Worm (Caenorhabditis elegans) whole organism, L4 larva: ENCODE data around the gene T04C12.8.

Source experiments
- F10B5.3 ChIP-seq: sonication (generic microtip); optimal IDR thresholded peaks from 2 replicates; lab custom pipeline; 2016; ENCODE audit warnings: mild to moderate bottlenecking, missing genetic modification characterization, missing compliant biosample characterization
- F37D6.2 ChIP-seq: sonication (generic microtip); optimal IDR thresholded peaks from 2 replicates; lab custom pipeline; 2016; ENCODE audit warnings: mild to moderate bottlenecking, missing genetic modification characterization, missing compliant biosample characterization
- F44E2.7 ChIP-seq: fragments of 200-800 bp; sonication (Bioruptor generic); IDR thresholded peaks from 2 replicates; pipeline ENCODE4 v2.1.2; 2022; ENCODE audit warnings: missing genetic modification characterization, missing compliant biosample characterization
- F49E8.2 ChIP-seq: sonication (generic microtip); optimal IDR thresholded peaks from 2 replicates; lab custom pipeline; 2016; ENCODE audit warnings: missing compliant biosample characterization, mild to moderate bottlenecking, missing genetic modification characterization, borderline replicate concordance
- R02D3.7 ChIP-seq: fragments of 150-350 bp; sonication (generic microtip); optimal IDR thresholded peaks from 3 replicates; lab custom pipeline; 2014; ENCODE audit warnings: missing biosample characterization, missing genetic modification characterization
- T20F7.1 ChIP-seq: fragments of 200-800 bp; sonication (Bioruptor generic); optimal IDR thresholded peaks from 2 replicates; lab custom pipeline; 2018; ENCODE audit warnings: mild to moderate bottlenecking, missing genetic modification characterization, missing compliant biosample characterization
- T26A8.4 ChIP-seq: fragments of 200-800 bp; sonication (Bioruptor generic); IDR thresholded peaks from 2 replicates; pipeline ENCODE4 v1.3.6; 2022; ENCODE audit warnings: missing genetic modification characterization, missing compliant biosample characterization
- ZK546.5 ChIP-seq, 2 experiments: sonication (generic microtip); optimal IDR thresholded peaks; 2 replicates each; lab custom pipeline; 2017; ENCODE audit warnings: missing biosample characterization in 2 of 2, missing genetic modification characterization in 2 of 2
- aha-1 ChIP-seq: fragments of 150-350 bp; peaks from one replicate; lab custom pipeline; 2014; ENCODE audit warnings: missing biosample characterization, missing genetic modification characterization
- aly-2 ChIP-seq: sonication (generic microtip); optimal IDR thresholded peaks from 2 replicates; lab custom pipeline; 2018; ENCODE audit warnings: missing biosample characterization, missing genetic modification characterization
- ceh-20 ChIP-seq: fragments of 200-800 bp; sonication (Bioruptor generic); IDR thresholded peaks from 2 replicates; pipeline ENCODE4 v1.3.6; 2022; ENCODE audit warnings: missing genetic modification reagents, missing genetic modification characterization, missing compliant biosample characterization
- ceh-62 ChIP-seq: sonication (generic microtip); optimal IDR thresholded peaks from 2 replicates; lab custom pipeline; 2017; ENCODE audit warnings: missing biosample characterization, missing genetic modification characterization
- ceh-82 ChIP-seq: sonication (generic microtip); optimal IDR thresholded peaks from 2 replicates; lab custom pipeline; 2017; ENCODE audit warnings: missing biosample characterization, missing genetic modification characterization
- ces-1 ChIP-seq: fragments of 150-350 bp; sonication (generic microtip); optimal IDR thresholded peaks from 4 replicates; lab custom pipeline; 2014; ENCODE audit warnings: missing biosample characterization, missing genetic modification reagents, missing genetic modification characterization
- daf-16 ChIP-seq, 3 experiments: sonication (generic microtip); optimal IDR thresholded peaks; 2 replicates each; lab custom pipeline; 2016 to 2017; ENCODE audit warnings: missing genetic modification characterization in 3 of 3, missing genetic modification reagents in 3 of 3, mild to moderate bottlenecking in 2 of 3, missing compliant biosample characterization in 2 of 3, missing biosample characterization in 1 of 3, moderate library complexity in 1 of 3
- daf-8 ChIP-seq: fragments of 200-800 bp; sonication (Bioruptor generic); IDR thresholded peaks from 2 replicates; pipeline ENCODE4 v1.3.6; 2022; ENCODE audit warnings: missing genetic modification characterization, missing compliant biosample characterization
- dmd-6 ChIP-seq: fragments of 200-800 bp; sonication (Bioruptor generic); IDR thresholded peaks from 2 replicates; pipeline ENCODE4 v1.3.6; 2022; ENCODE audit warnings: missing genetic modification reagents, missing genetic modification characterization, missing compliant biosample characterization
- dmd-9 ChIP-seq: fragments of 200-800 bp; sonication (Bioruptor generic); IDR thresholded peaks from 2 replicates; pipeline ENCODE4 v1.3.6; 2022; ENCODE audit warnings: missing genetic modification reagents, missing genetic modification characterization, missing compliant biosample characterization
- dpl-1 ChIP-seq: fragments of 150-350 bp; optimal IDR thresholded peaks from 2 replicates; lab custom pipeline; 2014; ENCODE audit warnings: missing biosample characterization, missing genetic modification reagents, missing genetic modification characterization
- dve-1 ChIP-seq: sonication (generic microtip); optimal IDR thresholded peaks from 2 replicates; lab custom pipeline; 2017; ENCODE audit warnings: antibody characterized with exemption, mild to moderate bottlenecking, missing genetic modification characterization, missing compliant biosample characterization; ENCODE audit not compliant: insufficient read depth
- egl-43 ChIP-seq: fragments of 200-800 bp; sonication (Bioruptor generic); IDR thresholded peaks from 2 replicates; pipeline ENCODE4 v1.3.6; 2022; ENCODE audit warnings: missing genetic modification reagents, missing genetic modification characterization, missing compliant biosample characterization
- fkh-10 ChIP-seq: fragments of 150-350 bp; optimal IDR thresholded peaks from 2 replicates; lab custom pipeline; 2014; ENCODE audit warnings: missing biosample characterization, missing genetic modification reagents, missing genetic modification characterization
- fos-1 ChIP-seq: fragments of 150-350 bp; optimal IDR thresholded peaks from 2 replicates; lab custom pipeline; 2014; ENCODE audit warnings: missing biosample characterization, missing genetic modification characterization
- gei-8 ChIP-seq: fragments of 200-800 bp; sonication (Bioruptor generic); optimal IDR thresholded peaks from 2 replicates; lab custom pipeline; 2018; ENCODE audit warnings: mild to moderate bottlenecking, missing genetic modification characterization, missing compliant biosample characterization
- hif-1 ChIP-seq, 2 experiments: sonication (generic microtip); optimal IDR thresholded peaks; 2 replicates each; lab custom pipeline; 2016 to 2017; ENCODE audit warnings: missing compliant biosample characterization in 2 of 2, missing genetic modification characterization in 2 of 2, missing genetic modification reagents in 2 of 2, missing genotype in 2 of 2, mild to moderate bottlenecking in 1 of 2
- jun-1 ChIP-seq: fragments of 150-350 bp; optimal IDR thresholded peaks from 2 replicates; lab custom pipeline; 2014; ENCODE audit warnings: missing biosample characterization, missing genetic modification reagents, missing genetic modification characterization
- lim-7 ChIP-seq: fragments of 200-800 bp; sonication (Bioruptor generic); IDR thresholded peaks from 2 replicates; pipeline ENCODE4 v1.3.6; 2022; ENCODE audit warnings: missing genetic modification characterization, missing compliant biosample characterization
- lin-13 ChIP-seq: fragments of 150-350 bp; optimal IDR thresholded peaks from 2 replicates; lab custom pipeline; 2014; ENCODE audit warnings: missing biosample characterization, missing genetic modification reagents, missing genetic modification characterization
- lin-38 ChIP-seq: fragments of 200-800 bp; sonication (Bioruptor generic); IDR thresholded peaks from 2 replicates; pipeline ENCODE4 v1.3.6; 2022; ENCODE audit warnings: missing genetic modification reagents, missing genetic modification characterization, missing compliant biosample characterization
- lir-3 ChIP-seq: sonication (generic microtip); optimal IDR thresholded peaks from 2 replicates; lab custom pipeline; 2016; ENCODE audit warnings: mild to moderate bottlenecking, missing genetic modification characterization, missing compliant biosample characterization
- lsy-2 ChIP-seq, 2 experiments: fragments of 150-350 bp in 1 of 2; sonication (generic microtip) in 1 of 2; optimal IDR thresholded peaks; 2 replicates each; lab custom pipeline; 2014 to 2017; ENCODE audit warnings: missing biosample characterization in 2 of 2, missing genetic modification characterization in 2 of 2
- mep-1 ChIP-seq: fragments of 150-350 bp; sonication (generic microtip); optimal IDR thresholded peaks from 3 replicates; lab custom pipeline; 2014; ENCODE audit warnings: missing biosample characterization, missing genetic modification characterization
- nhr-25 ChIP-seq: sonication (generic microtip); optimal IDR thresholded peaks from 2 replicates; lab custom pipeline; 2017; ENCODE audit warnings: missing genetic modification characterization, mild to moderate bottlenecking, missing compliant biosample characterization, antibody characterized with exemption, moderate library complexity, borderline replicate concordance; ENCODE audit not compliant: insufficient read depth
- nhr-41 ChIP-seq: fragments of 200-800 bp; sonication (Bioruptor generic); IDR thresholded peaks from 2 replicates; pipeline ENCODE4 v1.3.6; 2022; ENCODE audit warnings: missing genetic modification reagents, missing genetic modification characterization, missing compliant biosample characterization
- nhr-42 ChIP-seq: fragments of 200-800 bp; sonication (Bioruptor generic); IDR thresholded peaks from 2 replicates; pipeline ENCODE4 v1.3.6; 2022; ENCODE audit warnings: missing genetic modification characterization, missing compliant biosample characterization
- nhr-48 ChIP-seq: sonication (generic microtip); optimal IDR thresholded peaks from 2 replicates; lab custom pipeline; 2016; ENCODE audit warnings: mild to moderate bottlenecking, missing genetic modification characterization, missing compliant biosample characterization
- nhr-6 ChIP-seq: fragments of 150-350 bp; optimal IDR thresholded peaks from 2 replicates; lab custom pipeline; 2014; ENCODE audit warnings: missing biosample characterization, missing genetic modification characterization
- nhr-76 ChIP-seq: fragments of 150-350 bp; optimal IDR thresholded peaks from 2 replicates; lab custom pipeline; 2014; ENCODE audit warnings: missing biosample characterization, missing genetic modification characterization
- php-3 ChIP-seq: fragments of 200-800 bp; sonication (Bioruptor generic); IDR thresholded peaks from 2 replicates; pipeline ENCODE4 v1.3.6; 2022; ENCODE audit warnings: missing genetic modification reagents, missing genetic modification characterization, missing compliant biosample characterization
- rbr-2 ChIP-seq: sonication (generic microtip); optimal IDR thresholded peaks from 2 replicates; lab custom pipeline; 2016; ENCODE audit warnings: missing genotype, missing genetic modification characterization, missing compliant biosample characterization
- skn-1 ChIP-seq: fragments of 150-350 bp; optimal IDR thresholded peaks from 2 replicates; lab custom pipeline; 2014; ENCODE audit warnings: missing biosample characterization, missing genetic modification characterization
- spr-3 ChIP-seq: fragments of 200-800 bp; sonication (Bioruptor generic); optimal IDR thresholded peaks from 2 replicates; lab custom pipeline; 2018; ENCODE audit warnings: mild to moderate bottlenecking, missing genetic modification characterization, missing compliant biosample characterization
- tag-97 ChIP-seq: fragments of 200-800 bp; sonication (Bioruptor generic); IDR thresholded peaks from 2 replicates; pipeline ENCODE4 v1.3.6; 2022; ENCODE audit warnings: missing genetic modification characterization, missing compliant biosample characterization
- tra-1 ChIP-seq: fragments of 200-800 bp; sonication (Bioruptor generic); IDR thresholded peaks from 2 replicates; pipeline ENCODE4 v1.3.6; 2022; ENCODE audit warnings: missing genetic modification reagents, missing genetic modification characterization, missing compliant biosample characterization
- unc-62 ChIP-seq, 3 experiments: fragments of 150-350 bp in 1 of 3; sonication (generic microtip); optimal IDR thresholded peaks in 2 of 3; peaks in 1 of 3; 1 replicate in 1 of 3; 2 replicates in 2 of 3; lab custom pipeline; 2014 to 2017; ENCODE audit warnings: missing biosample characterization in 3 of 3, missing genetic modification characterization in 3 of 3, missing genetic modification reagents in 3 of 3, missing genotype in 1 of 3
- vab-7 ChIP-seq: fragments of 200-800 bp; sonication (Bioruptor generic); IDR thresholded peaks from 2 replicates; pipeline ENCODE4 v1.3.6; 2022; ENCODE audit warnings: missing genetic modification reagents, missing genetic modification characterization, missing compliant biosample characterization
- zfp-2 ChIP-seq: sonication (generic microtip); optimal IDR thresholded peaks from 2 replicates; lab custom pipeline; 2016; ENCODE audit warnings: mild to moderate bottlenecking, missing genetic modification characterization, missing compliant biosample characterization
- zfp-3 ChIP-seq: fragments of 200-800 bp; sonication (Bioruptor generic); conservative IDR thresholded peaks from 2 replicates; pipeline ENCODE4 v1.3.6; 2022; ENCODE audit warnings: missing genetic modification reagents, missing genetic modification characterization, missing compliant biosample characterization
- zip-11 ChIP-seq: fragments of 200-800 bp; sonication (Bioruptor generic); IDR thresholded peaks from 2 replicates; pipeline ENCODE4 v1.3.6; 2022; ENCODE audit warnings: missing genetic modification characterization, missing compliant biosample characterization
- ztf-11 ChIP-seq: fragments of 150-350 bp; optimal IDR thresholded peaks from 2 replicates; lab custom pipeline; 2014; ENCODE audit warnings: missing biosample characterization, missing genetic modification characterization
- ztf-7 ChIP-seq: fragments of 150-350 bp; optimal IDR thresholded peaks from 2 replicates; lab custom pipeline; 2014; ENCODE audit warnings: missing biosample characterization, missing genetic modification characterization

Gene T04C12.8

DNA sequence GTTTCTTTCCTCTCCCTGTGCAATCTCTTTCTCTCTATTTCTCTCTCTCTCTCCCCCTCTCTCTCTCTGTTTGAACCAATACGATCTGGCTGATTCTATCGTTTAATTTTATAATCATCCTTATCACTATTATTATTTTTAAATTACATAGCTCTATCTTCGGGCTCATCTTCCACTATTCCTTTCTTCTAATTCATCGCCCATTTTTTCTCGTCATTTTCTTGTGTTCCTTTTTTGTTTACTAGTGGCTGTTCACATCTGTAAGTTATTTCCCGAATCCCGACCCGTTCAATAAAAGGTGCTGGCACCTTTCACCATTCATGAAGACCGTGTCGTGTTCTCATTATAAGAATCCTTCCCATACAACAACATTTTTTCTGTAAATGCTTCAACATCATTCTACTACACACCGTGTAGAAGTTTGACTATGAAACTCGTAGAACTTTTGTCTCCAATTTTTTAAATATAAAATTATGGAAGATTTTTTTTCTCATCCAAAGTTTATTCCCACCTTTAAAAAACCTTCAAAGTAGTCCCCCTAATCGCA, 49.1 kb upstream of the T04C12.8 start:
- TF ChIP-seq php-3 (no peak), nhr-76 (tag; lab: Kevin White, UChicago) (no peak), ceh-20 (GFP tag; lab: Robert Waterston, UW) (no peak), vab-7 (GFP tag; lab: Robert Waterston, UW) (no peak), ces-1 (no peak), zfp-2 (no peak), dve-1 (peak; percentile 5), fos-1 (tag; lab: Kevin White, UChicago) (no peak), lin-13 (GFP tag; lab: Kevin White, UChicago) (no peak), ztf-11 (tag; lab: Kevin White, UChicago) (no peak), R02D3.7 (tag; lab: Kevin White, UChicago) (no peak), T20F7.1 (GFP tag; lab: Kevin White, UChicago) (peak; percentile 32), aly-2 (tag; lab: Kevin White, UChicago) (no peak), skn-1 (tag; lab: Kevin White, UChicago) (no peak), tra-1 (GFP tag; lab: Robert Waterston, UW) (0 out of 2 replicates have a peak, but pooled peaks have one; percentile 10), zfp-3 (GFP tag; lab: Robert Waterston, UW) (peak; percentile 78; the same call in 1 of the 2 replicates), dpl-1 (GFP tag; lab: Kevin White, UChicago) (no peak), hif-1 (tag; optimal IDR thresholded peaks at IDR 0.05; lab: Kevin White, UChicago) (no peak), ZK546.5 (tag; optimal IDR thresholded peaks at IDR 0.05; lab: Kevin White, UChicago) (no peak), F37D6.2 (no peak), rbr-2 (tag; lab: Kevin White, UChicago) (no peak), tag-97 (no peak), daf-8 (GFP tag; lab: Robert Waterston, UW) (no peak), lin-38 (GFP tag; lab: Robert Waterston, UW) (peak; percentile 35; the same call in 1 of the 2 replicates), dmd-9 (no peak), nhr-41 (GFP tag; lab: Robert Waterston, UW) (no peak), jun-1 (tag; lab: Kevin White, UChicago) (no peak), spr-3 (GFP tag; lab: Kevin White, UChicago) (no peak), T26A8.4 (GFP tag; lab: Robert Waterston, UW) (0 out of 2 replicates have a peak, but pooled peaks have one; percentile 42), nhr-48 (tag; lab: Kevin White, UChicago) (no peak), F44E2.7 (GFP tag; lab: Robert Waterston, UW) (no peak), egl-43 (GFP tag; lab: Robert Waterston, UW) (no peak), lir-3 (no peak), nhr-6 (tag; lab: Kevin White, UChicago) (no peak), nhr-25 (tag; lab: Kevin White, UChicago) (peak; percentile 14), lim-7 (GFP tag; lab: Robert Waterston, UW) (no peak), gei-8 (no peak), unc-62 (GFP tag; optimal IDR thresholded peaks at IDR 0.05 in 1 of 2; lab: Kevin White, UChicago) (no peak), unc-62 (tag; optimal IDR thresholded peaks at IDR 0.05; lab: Kevin White, UChicago) (no peak), dmd-6 (GFP tag; lab: Robert Waterston, UW) (no peak), lsy-2 (tag; optimal IDR thresholded peaks at IDR 0.05; lab: Kevin White, UChicago) (peak in 1 of 2 experiments; percentile 17), zip-11 (GFP tag; lab: Robert Waterston, UW) (no peak), daf-16 (GFP tag; optimal IDR thresholded peaks at IDR 0.05; lab: Kevin White, UChicago) (peak in 1 of 2 experiments; percentile 14), daf-16 (tag; optimal IDR thresholded peaks at IDR 0.05; lab: Kevin White, UChicago) (peak; percentile 28), fkh-10 (GFP tag; lab: Kevin White, UChicago) (no peak), ceh-62 (tag; lab: Kevin White, UChicago) (no peak), ceh-82 (tag; lab: Kevin White, UChicago) (no peak), ztf-7 (no peak), F49E8.2 (tag; lab: Kevin White, UChicago) (no peak), aha-1 (peak; percentile 84), F10B5.3 (tag; lab: Kevin White, UChicago) (no peak), nhr-42 (GFP tag; lab: Robert Waterston, UW) (no peak), mep-1 (tag; lab: Kevin White, UChicago) (no peak)
